Worm (Caenorhabditis elegans) whole organism, young adult: ENCODE results near the gene twk-17.

ENCODE experiments used
- B0019.2 ChIP-seq: fragments of 200-800 bp; sonication (Bioruptor generic); conservative IDR thresholded peaks from 2 replicates; pipeline ENCODE4 v1.3.6; 2022; ENCODE audit warnings: missing genetic modification reagents, missing genetic modification characterization, missing compliant biosample characterization
- B0035.1 ChIP-seq: sonication (generic microtip); optimal IDR thresholded peaks from 2 replicates; lab custom pipeline; 2016; ENCODE audit warnings: missing genetic modification characterization, mild to moderate bottlenecking, missing compliant biosample characterization, missing genotype, missing genetic modification reagents
- C06A6.2 ChIP-seq: fragments of 200-800 bp; sonication (Bioruptor generic); conservative IDR thresholded peaks from 2 replicates; pipeline ENCODE4 v1.3.6; 2022; ENCODE audit warnings: missing genetic modification characterization, missing compliant biosample characterization
- D2030.7 ChIP-seq: fragments of 200-800 bp; sonication (Bioruptor generic); IDR thresholded peaks from 2 replicates; pipeline ENCODE4 v1.3.6; 2022; ENCODE audit warnings: missing genetic modification reagents, missing genetic modification characterization, missing compliant biosample characterization
- F23B12.7 ChIP-seq: sonication (generic microtip); optimal IDR thresholded peaks from 2 replicates; lab custom pipeline; 2017; ENCODE audit warnings: missing genetic modification characterization, mild to moderate bottlenecking, missing compliant biosample characterization, antibody characterized with exemption, moderate library complexity; ENCODE audit not compliant: insufficient read depth
- F33H1.4 ChIP-seq: fragments of 200-800 bp; sonication (Bioruptor generic); IDR thresholded peaks from 2 replicates; pipeline ENCODE4 v1.3.6; 2022; ENCODE audit warnings: missing genetic modification reagents, missing genetic modification characterization, missing compliant biosample characterization
- F49E8.2 ChIP-seq: sonication (generic microtip); optimal IDR thresholded peaks from 3 replicates; lab custom pipeline; 2017; ENCODE audit warnings: missing genetic modification characterization, mild to moderate bottlenecking, missing compliant biosample characterization, antibody characterized with exemption, moderate library complexity; ENCODE audit not compliant: insufficient read depth
- F57A8.1 ChIP-seq: fragments of 200-800 bp; sonication (Bioruptor generic); optimal IDR thresholded peaks from 2 replicates; lab custom pipeline; 2018; ENCODE audit warnings: mild to moderate bottlenecking, missing genetic modification characterization, moderate library complexity, missing compliant biosample characterization
- K11D2.4 ChIP-seq: fragments of 200-800 bp; sonication (Bioruptor generic); IDR thresholded peaks from 2 replicates; pipeline ENCODE4 v1.3.6; 2022; ENCODE audit warnings: missing genetic modification reagents, missing genetic modification characterization, missing compliant biosample characterization
- Y79H2A.3 ChIP-seq: fragments of 200-800 bp; sonication (Bioruptor generic); conservative IDR thresholded peaks from 2 replicates; pipeline ENCODE4 v1.3.6; 2022; ENCODE audit warnings: missing genetic modification reagents, missing genetic modification characterization, missing compliant biosample characterization
- Y95B8A.8 ChIP-seq: fragments of 200-800 bp; sonication (Bioruptor generic); IDR thresholded peaks from 2 replicates; pipeline ENCODE4 v1.3.6; 2022; ENCODE audit warnings: missing genetic modification reagents, missing genetic modification characterization, missing compliant biosample characterization
- ZK185.1 ChIP-seq: sonication (generic microtip); optimal IDR thresholded peaks from 2 replicates; lab custom pipeline; 2016; ENCODE audit warnings: mild to moderate bottlenecking, missing genetic modification characterization, missing compliant biosample characterization; ENCODE audit not compliant: poor library complexity, severe bottlenecking
- aptf-2 ChIP-seq: fragments of 200-800 bp; sonication (Bioruptor generic); conservative IDR thresholded peaks from 2 replicates; pipeline ENCODE4 v1.3.6; 2022; ENCODE audit warnings: missing genetic modification reagents, missing genetic modification characterization, missing compliant biosample characterization
- aptf-3 ChIP-seq: fragments of 200-800 bp; sonication (Bioruptor generic); IDR thresholded peaks from 2 replicates; pipeline ENCODE4 v1.3.6; 2022; ENCODE audit warnings: missing genetic modification characterization, missing compliant biosample characterization
- atf-7 ChIP-seq: sonication (generic microtip); optimal IDR thresholded peaks from 2 replicates; lab custom pipeline; 2017; ENCODE audit warnings: mild to moderate bottlenecking, missing genetic modification characterization, missing compliant biosample characterization
- ccch-3 ChIP-seq: fragments of 200-800 bp; sonication (Bioruptor generic); optimal IDR thresholded peaks from 2 replicates; lab custom pipeline; 2018; ENCODE audit warnings: mild to moderate bottlenecking, missing genetic modification characterization, missing compliant biosample characterization
- cebp-1 ChIP-seq, 2 experiments: fragments of 200-800 bp in 1 of 2; sonication (Bioruptor generic) in 1 of 2; sonication (generic microtip) in 1 of 2; IDR thresholded peaks in 1 of 2; optimal IDR thresholded peaks in 1 of 2; 2 replicates each; pipeline versions ENCODE4 v1.3.6 to Lab custom; 2017 to 2022; ENCODE audit warnings: missing compliant biosample characterization in 2 of 2, missing genetic modification characterization in 2 of 2, mild to moderate bottlenecking in 1 of 2, missing genetic modification reagents in 1 of 2, moderate library complexity in 1 of 2
- ceh-79 ChIP-seq: sonication (generic microtip); optimal IDR thresholded peaks from 2 replicates; lab custom pipeline; 2017; ENCODE audit warnings: mild to moderate bottlenecking, missing genetic modification characterization, missing compliant biosample characterization
- dpff-1 ChIP-seq: sonication (generic microtip); optimal IDR thresholded peaks from 2 replicates; lab custom pipeline; 2017; ENCODE audit warnings: mild to moderate bottlenecking, missing genetic modification characterization, missing compliant biosample characterization
- dpl-1 ChIP-seq: fragments of 150-350 bp; optimal IDR thresholded peaks from 2 replicates; lab custom pipeline; 2014; ENCODE audit warnings: missing biosample characterization, missing genetic modification reagents, missing genetic modification characterization
- egl-18 ChIP-seq: fragments of 200-800 bp; sonication (Bioruptor generic); IDR thresholded peaks from 2 replicates; pipeline ENCODE4 v1.3.6; 2022; ENCODE audit warnings: missing genetic modification reagents, missing genetic modification characterization, missing compliant biosample characterization
- gei-17 ChIP-seq: fragments of 200-800 bp; sonication (Bioruptor generic); optimal IDR thresholded peaks from 2 replicates; lab custom pipeline; 2018; ENCODE audit warnings: mild to moderate bottlenecking, missing genetic modification characterization, missing compliant biosample characterization
- hmg-20 ChIP-seq: fragments of 200-800 bp; sonication (Bioruptor generic); IDR thresholded peaks from 2 replicates; pipeline ENCODE4 v1.3.6; 2022; ENCODE audit warnings: missing genetic modification reagents, missing genetic modification characterization, missing compliant biosample characterization
- let-526 ChIP-seq: fragments of 200-800 bp; sonication (Bioruptor generic); IDR thresholded peaks from 2 replicates; pipeline ENCODE4 v1.3.6; 2022; ENCODE audit warnings: missing genetic modification reagents, missing genetic modification characterization, missing compliant biosample characterization
- lin-40 ChIP-seq: sonication (generic microtip); optimal IDR thresholded peaks from 2 replicates; lab custom pipeline; 2016; ENCODE audit warnings: missing genetic modification characterization, mild to moderate bottlenecking, missing compliant biosample characterization, missing genotype, missing genetic modification reagents
- lsl-1 ChIP-seq: fragments of 200-800 bp; sonication (Bioruptor generic); optimal IDR thresholded peaks from 2 replicates; lab custom pipeline; 2018; ENCODE audit warnings: mild to moderate bottlenecking, missing genetic modification characterization, moderate library complexity, missing compliant biosample characterization
- madf-6 ChIP-seq: fragments of 200-800 bp; sonication (Bioruptor generic); IDR thresholded peaks from 2 replicates; pipeline ENCODE4 v1.3.6; 2022; ENCODE audit warnings: missing genetic modification reagents, missing genetic modification characterization, missing compliant biosample characterization
- madf-8 ChIP-seq: fragments of 200-800 bp; sonication (Bioruptor generic); conservative IDR thresholded peaks from 2 replicates; pipeline ENCODE4 v1.3.6; 2022; ENCODE audit warnings: missing genetic modification reagents, missing genetic modification characterization, missing compliant biosample characterization
- nfya-1 ChIP-seq: sonication (generic microtip); optimal IDR thresholded peaks from 2 replicates; lab custom pipeline; 2017; ENCODE audit warnings: antibody characterized with exemption, missing compliant biosample characterization, missing genetic modification characterization, borderline replicate concordance; ENCODE audit not compliant: insufficient read depth
- nhr-80 ChIP-seq: sonication (generic microtip); optimal IDR thresholded peaks from 2 replicates; lab custom pipeline; 2016; ENCODE audit warnings: missing genetic modification characterization, missing compliant biosample characterization
- nhr-90 ChIP-seq: sonication (generic microtip); optimal IDR thresholded peaks from 2 replicates; lab custom pipeline; 2016; ENCODE audit warnings: missing genotype, mild to moderate bottlenecking, missing genetic modification characterization, missing compliant biosample characterization
- snpc-1.3 ChIP-seq: sonication (generic microtip); optimal IDR thresholded peaks from 2 replicates; lab custom pipeline; 2017; ENCODE audit warnings: missing genetic modification characterization, mild to moderate bottlenecking, missing compliant biosample characterization, antibody characterized with exemption, moderate library complexity, missing genotype, missing genetic modification reagents; ENCODE audit not compliant: insufficient read depth
- tbp1 ChIP-seq: fragments of 200-800 bp; sonication (Bioruptor generic); optimal IDR thresholded peaks from 2 replicates; lab custom pipeline; 2018; ENCODE audit warnings: mild to moderate bottlenecking, missing genetic modification characterization, missing compliant biosample characterization
- unc-130 ChIP-seq: sonication (generic microtip); optimal IDR thresholded peaks from 2 replicates; lab custom pipeline; 2016; ENCODE audit warnings: missing genetic modification reagents, missing genetic modification characterization, missing compliant biosample characterization
- unc-62 ChIP-seq: fragments of 150-350 bp; optimal IDR thresholded peaks from 2 replicates; lab custom pipeline; 2014; ENCODE audit warnings: missing biosample characterization, missing genetic modification reagents, missing genetic modification characterization
- ztf-26 ChIP-seq: sonication (generic microtip); optimal IDR thresholded peaks from 2 replicates; lab custom pipeline; 2017; ENCODE audit warnings: missing genetic modification characterization, missing compliant biosample characterization
- ztf-28 ChIP-seq: fragments of 200-800 bp; sonication (Bioruptor generic); IDR thresholded peaks from 2 replicates; pipeline ENCODE4 v1.3.6; 2022; ENCODE audit warnings: missing genetic modification reagents, missing genetic modification characterization, missing compliant biosample characterization

The twk-17 gene

DNA sequence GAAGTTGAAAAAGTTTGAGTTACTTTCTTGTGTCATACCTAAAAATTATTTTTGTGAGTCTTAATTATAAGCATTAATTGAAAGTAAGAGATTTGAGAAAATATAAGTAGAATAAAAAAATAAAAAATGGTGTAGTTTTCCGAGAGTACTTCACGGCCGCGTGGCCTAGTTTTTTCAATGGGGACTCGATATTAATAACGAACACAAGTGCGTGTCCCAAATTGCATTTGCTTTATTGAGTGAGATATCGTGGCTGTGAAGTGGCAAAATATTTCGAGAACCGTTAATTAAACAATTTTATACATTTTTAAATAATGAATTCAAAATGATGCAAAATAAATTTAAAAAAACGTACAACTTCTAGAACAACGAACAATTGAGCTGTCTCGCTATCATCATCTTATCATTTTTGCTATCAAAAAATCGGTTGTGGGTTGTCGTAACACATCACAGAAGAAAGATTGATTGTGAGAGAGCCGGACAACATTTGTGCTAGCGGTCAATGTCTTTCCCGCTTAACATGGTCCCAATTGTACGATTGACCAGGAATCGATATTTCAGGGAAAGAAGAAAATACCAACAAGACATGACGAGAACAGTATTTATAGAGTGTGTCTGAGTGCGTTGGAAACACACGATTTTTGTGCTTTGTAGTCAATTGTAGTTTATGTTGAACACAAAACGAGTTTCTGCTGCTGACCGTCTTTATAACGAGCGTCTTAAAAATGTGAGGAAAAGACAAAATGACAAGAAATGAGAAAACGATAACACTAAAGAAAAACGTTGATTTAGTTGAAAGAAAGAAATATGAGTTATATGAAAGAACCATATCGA, 38.0 kb downstream of the twk-17 start, which contains the start of gene apy-1:
TSS of gene apy-1 (minus strand) at position 38 of the 834 bp plus-strand sequence.
- no peak for TF ChIP-seq snpc-1.3
- TF ChIP-seq F49E8.2: no peak
- no peak for TF ChIP-seq gei-17
- no peak for TF ChIP-seq hmg-20 (GFP tag; lab: Robert Waterston, UW)
- no peak for TF ChIP-seq aptf-2 (GFP tag; lab: Robert Waterston, UW)
- no peak for TF ChIP-seq D2030.7 (GFP tag; lab: Robert Waterston, UW)
- TF ChIP-seq unc-62: no peak
- TF ChIP-seq nhr-90 (tag; lab: Kevin White, UChicago): no peak
- TF ChIP-seq Y95B8A.8 (GFP tag; lab: Robert Waterston, UW): no peak
- no peak for TF ChIP-seq C06A6.2
- no peak for TF ChIP-seq ztf-28 (GFP tag; lab: Robert Waterston, UW)
- TF ChIP-seq madf-8 (GFP tag; lab: Robert Waterston, UW): no peak
- TF ChIP-seq F23B12.7: peak; percentile 10
- TF ChIP-seq B0035.1 (tag; lab: Kevin White, UChicago): no peak
- peak; percentile 30 for TF ChIP-seq ZK185.1 (tag; lab: Kevin White, UChicago)
- TF ChIP-seq aptf-3 (GFP tag; lab: Robert Waterston, UW): no peak
- TF ChIP-seq B0019.2: no peak
- TF ChIP-seq nhr-80 (tag; lab: Kevin White, UChicago): peak; percentile 59
- TF ChIP-seq egl-18 (GFP tag; lab: Robert Waterston, UW): no peak
- no peak for TF ChIP-seq F33H1.4
- no peak for TF ChIP-seq let-526 (GFP tag; lab: Robert Waterston, UW)
- peak; percentile 11 for TF ChIP-seq lin-40 (tag; lab: Kevin White, UChicago)
- no peak for TF ChIP-seq dpl-1
- TF ChIP-seq unc-130 (GFP tag; lab: Kevin White, UChicago): peak; percentile 14
- no peak for TF ChIP-seq ceh-79
- no peak for TF ChIP-seq nfya-1 (tag; lab: Kevin White, UChicago)
- TF ChIP-seq atf-7 (tag; lab: Kevin White, UChicago): no peak
- TF ChIP-seq ccch-3 (GFP tag; lab: Kevin White, UChicago): no peak
- TF ChIP-seq lsl-1 (GFP tag; lab: Kevin White, UChicago): no peak
- TF ChIP-seq Y79H2A.3 (GFP tag; lab: Robert Waterston, UW): no peak
- TF ChIP-seq cebp-1 (GFP tag; IDR thresholded peaks at IDR 0.05; lab: Robert Waterston, UW): no peak
- TF ChIP-seq cebp-1 (tag; optimal IDR thresholded peaks at IDR 0.05; lab: Kevin White, UChicago): peak; percentile 21
- TF ChIP-seq K11D2.4 (GFP tag; lab: Robert Waterston, UW): 0 out of 2 replicates have a peak, but pooled peaks have one; percentile 23
- TF ChIP-seq madf-6 (GFP tag; lab: Robert Waterston, UW): no peak
- TF ChIP-seq ztf-26 (tag; lab: Kevin White, UChicago): peak; percentile 14
- TF ChIP-seq dpff-1: no peak
- no peak for TF ChIP-seq tbp1
- no peak for TF ChIP-seq F57A8.1 (GFP tag; lab: Kevin White, UChicago)
